Fruit fly (Drosophila melanogaster) whole organism, embryonic: ENCODE data around the gene RpL34b.

ENCODE experiments used
- B-H2 ChIP-seq: fragments of 200-800 bp; sonication (Bioruptor generic); optimal IDR thresholded peaks from 2 replicates; lab custom pipeline; 2018; ENCODE audit warnings: missing biosample characterization, mild to moderate bottlenecking, missing genetic modification characterization
- CG10267 ChIP-seq: fragments of 200-800 bp; sonication (Bioruptor generic); optimal IDR thresholded peaks from 2 replicates; lab custom pipeline; 2018; ENCODE audit warnings: missing biosample characterization, mild to moderate bottlenecking, missing genetic modification characterization, moderate library complexity
- CG11085 ChIP-seq: fragments of 200-800 bp; sonication (Bioruptor generic); IDR thresholded peaks from 2 replicates; pipeline ENCODE4 v1.3.6; 2022; ENCODE audit warnings: missing biosample characterization, missing genetic modification characterization
- CG11504 ChIP-seq: fragments of 200-800 bp; sonication (Bioruptor generic); optimal IDR thresholded peaks from 3 replicates; lab custom pipeline; 2019; ENCODE audit warnings: missing biosample characterization, mild to moderate bottlenecking, missing genetic modification characterization, moderate library complexity
- CG12071 ChIP-seq: fragments of 200-800 bp; sonication (Bioruptor generic); optimal IDR thresholded peaks from 3 replicates; lab custom pipeline; 2018; ENCODE audit warnings: missing biosample characterization, mild to moderate bottlenecking, missing genetic modification characterization
- CG12299 ChIP-seq: fragments of 200-800 bp; sonication (Bioruptor generic); optimal IDR thresholded peaks from 2 replicates; lab custom pipeline; 2018; ENCODE audit warnings: missing biosample characterization, mild to moderate bottlenecking, missing genetic modification characterization
- CG13123 ChIP-seq: fragments of 200-800 bp; sonication (Bioruptor generic); optimal IDR thresholded peaks from 2 replicates; lab custom pipeline; 2016; ENCODE audit warnings: missing biosample characterization, missing genetic modification characterization
- CG1529 ChIP-seq: fragments of 200-800 bp; sonication (Bioruptor generic); optimal IDR thresholded peaks from 3 replicates; lab custom pipeline; 2018; ENCODE audit warnings: missing biosample characterization, missing genetic modification characterization
- CG15514 ChIP-seq: fragments of 200-800 bp; sonication (Bioruptor generic); optimal IDR thresholded peaks from 3 replicates; lab custom pipeline; 2017; ENCODE audit warnings: missing biosample characterization, missing genetic modification characterization, mild to moderate bottlenecking, moderate library complexity, missing genetic modification reagents
- CG17361 ChIP-seq: fragments of 200-800 bp; sonication (Bioruptor generic); IDR thresholded peaks from 3 replicates; pipeline ENCODE4 v1.3.6; 2022; ENCODE audit warnings: missing biosample characterization, missing genetic modification characterization
- CG18262 ChIP-seq: fragments of 200-800 bp; optimal IDR thresholded peaks from 3 replicates; lab custom pipeline; 2019; ENCODE audit warnings: missing biosample characterization, mild to moderate bottlenecking, missing genetic modification characterization, moderate library complexity
- CG32772 ChIP-seq: fragments of 200-800 bp; sonication (Bioruptor generic); IDR thresholded peaks from 2 replicates; pipeline ENCODE4 v1.3.6; 2022; ENCODE audit warnings: missing biosample characterization, missing genetic modification characterization
- CG34376 ChIP-seq: fragments of 200-800 bp; sonication (Bioruptor generic); optimal IDR thresholded peaks from 2 replicates; lab custom pipeline; 2018; ENCODE audit warnings: missing biosample characterization, mild to moderate bottlenecking, missing genetic modification characterization
- CG3995 ChIP-seq: fragments of 200-800 bp; sonication (Bioruptor generic); optimal IDR thresholded peaks from 3 replicates; lab custom pipeline; 2016; ENCODE audit warnings: missing biosample characterization, missing genetic modification characterization
- CG4328 ChIP-seq: fragments of 200-800 bp; sonication (Bioruptor generic); optimal IDR thresholded peaks from 3 replicates; lab custom pipeline; 2017; ENCODE audit warnings: missing biosample characterization, missing genetic modification reagents, missing genetic modification characterization
- CG4730 ChIP-seq: fragments of 200-800 bp; sonication (Bioruptor generic); IDR thresholded peaks from 2 replicates; pipeline ENCODE4 v1.3.6; 2022; ENCODE audit warnings: missing biosample characterization, missing genetic modification characterization
- CG5180 ChIP-seq: fragments of 200-800 bp; sonication (Bioruptor generic); optimal IDR thresholded peaks from 3 replicates; lab custom pipeline; 2017; ENCODE audit warnings: missing biosample characterization, missing genetic modification characterization, mild to moderate bottlenecking, moderate library complexity, missing genetic modification reagents
- CG6175 ChIP-seq: fragments of 200-800 bp; sonication (Bioruptor generic); IDR thresholded peaks from 3 replicates; pipeline ENCODE4 v1.3.6; 2022; ENCODE audit warnings: missing biosample characterization, missing genetic modification characterization
- CG6254 ChIP-seq: fragments of 200-800 bp; sonication (Bioruptor generic); optimal IDR thresholded peaks from 3 replicates; lab custom pipeline; 2017; ENCODE audit warnings: mild to moderate bottlenecking, missing biosample characterization, missing genetic modification reagents, missing genetic modification characterization
- CG6765 ChIP-seq: fragments of 200-800 bp; sonication (Bioruptor generic); optimal IDR thresholded peaks from 3 replicates; lab custom pipeline; 2017; ENCODE audit warnings: missing biosample characterization, mild to moderate bottlenecking, missing genetic modification characterization
- Camta ChIP-seq: fragments of 200-800 bp; sonication (Bioruptor generic); optimal IDR thresholded peaks from 2 replicates; lab custom pipeline; 2016; ENCODE audit warnings: missing biosample characterization, missing genetic modification characterization
- Deaf1 ChIP-seq: fragments of 200-800 bp; optimal IDR thresholded peaks from 3 replicates; lab custom pipeline; 2019; ENCODE audit warnings: missing biosample characterization, mild to moderate bottlenecking, missing genetic modification characterization, moderate library complexity
- Dfd ChIP-seq, 2 experiments: fragments of >200 bp; optimal IDR thresholded peaks; 2 replicates each; lab custom pipeline; 2017; ENCODE audit warnings: missing biosample characterization in 2 of 2, missing genetic modification characterization in 2 of 2
- Dip2 ChIP-seq: fragments of 200-800 bp; sonication (Bioruptor generic); IDR thresholded peaks from 2 replicates; pipeline ENCODE4 v1.3.6; 2022; ENCODE audit warnings: missing biosample characterization, missing genetic modification characterization
- ERR ChIP-seq: fragments of 200-800 bp; sonication (Bioruptor generic); optimal IDR thresholded peaks from 2 replicates; lab custom pipeline; 2016; ENCODE audit warnings: missing biosample characterization, missing genetic modification characterization
- H15 ChIP-seq: fragments of 200-800 bp; sonication (Bioruptor generic); IDR thresholded peaks from 3 replicates; pipeline ENCODE4 v1.3.6; 2022; ENCODE audit warnings: missing biosample characterization, missing genetic modification characterization
- Hr78 ChIP-seq, 2 experiments: fragments of 200-800 bp in 1 of 2; fragments of >200 bp in 1 of 2; sonication (Bioruptor generic) in 1 of 2; optimal IDR thresholded peaks; 2 replicates each; lab custom pipeline; 2017 to 2019; ENCODE audit warnings: missing biosample characterization in 2 of 2, missing genetic modification characterization in 2 of 2, mild to moderate bottlenecking in 1 of 2, moderate library complexity in 1 of 2
- Mad ChIP-seq: fragments of 200-800 bp; sonication (Bioruptor generic); optimal IDR thresholded peaks from 2 replicates; lab custom pipeline; 2016; ENCODE audit warnings: missing biosample characterization, missing genetic modification characterization
- Med ChIP-seq: fragments of 200-800 bp; sonication (Bioruptor generic); peaks from one replicate; lab custom pipeline; 2016; ENCODE audit warnings: missing biosample characterization, missing genetic modification characterization, mild to moderate bottlenecking, inconsistent platforms, moderate library complexity
- Pdp1 ChIP-seq, 2 experiments: fragments of 200-800 bp; sonication (Bioruptor generic); optimal IDR thresholded peaks; 3 replicates each; lab custom pipeline; 2016; ENCODE audit warnings: missing biosample characterization in 2 of 2, missing genetic modification characterization in 2 of 2, mild to moderate bottlenecking in 1 of 2, moderate library complexity in 1 of 2
- Ssrp ChIP-seq: fragments of 200-800 bp; sonication (Bioruptor generic); optimal IDR thresholded peaks from 2 replicates; lab custom pipeline; 2018; ENCODE audit warnings: missing biosample characterization, mild to moderate bottlenecking, missing genetic modification characterization, moderate library complexity
- Trl ChIP-seq, 3 experiments: fragments of >200 bp in 2 of 3; fragments of 200-800 bp in 1 of 3; sonication (Bioruptor generic) in 1 of 3; optimal IDR thresholded peaks; 2 replicates in 1 of 3; 3 replicates in 2 of 3; lab custom pipeline; 2016 to 2017; ENCODE audit warnings: missing biosample characterization in 1 of 3, missing genetic modification characterization in 1 of 3
- cg ChIP-seq: fragments of 200-800 bp; sonication (Bioruptor generic); optimal IDR thresholded peaks from 3 replicates; lab custom pipeline; 2019; ENCODE audit warnings: missing biosample characterization, mild to moderate bottlenecking, missing genetic modification characterization, moderate library complexity
- chinmo ChIP-seq: fragments of 200-800 bp; sonication (Bioruptor generic); IDR thresholded peaks from 4 replicates; pipeline ENCODE4 v1.3.6; 2022; ENCODE audit warnings: missing biosample characterization, missing genetic modification characterization; ENCODE audit not compliant: partially characterized antibody
- ci ChIP-seq: fragments of 200-800 bp; sonication (Bioruptor generic); IDR thresholded peaks from 3 replicates; pipeline ENCODE4 v1.3.6; 2022; ENCODE audit warnings: missing biosample characterization, missing genetic modification characterization
- croc ChIP-seq: fragments of 200-800 bp; sonication (Bioruptor generic); conservative IDR thresholded peaks from 3 replicates; pipeline ENCODE4 v1.3.6; 2022; ENCODE audit warnings: missing biosample characterization, missing genetic modification characterization
- eve ChIP-seq, 2 experiments: fragments of >200 bp; optimal IDR thresholded peaks; 2 replicates each; lab custom pipeline; 2017; ENCODE audit warnings: missing biosample characterization in 2 of 2, missing genetic modification characterization in 2 of 2
- ftz-f1 ChIP-seq: fragments of 200-800 bp; sonication (Bioruptor generic); optimal IDR thresholded peaks from 2 replicates; lab custom pipeline; 2016; ENCODE audit warnings: missing biosample characterization, missing genetic modification characterization
- hkb ChIP-seq, 2 experiments: fragments of 200-800 bp in 1 of 2; fragments of >200 bp in 1 of 2; sonication (Bioruptor generic) in 1 of 2; IDR thresholded peaks in 1 of 2; optimal IDR thresholded peaks in 1 of 2; 2 replicates each; pipeline versions ENCODE4 v1.3.6 to Lab custom; 2017 to 2022; ENCODE audit warnings: missing biosample characterization in 1 of 2, missing genetic modification characterization in 1 of 2
- sd ChIP-seq: fragments of 200-800 bp; sonication (Bioruptor generic); optimal IDR thresholded peaks from 3 replicates; lab custom pipeline; 2018; ENCODE audit warnings: missing biosample characterization, mild to moderate bottlenecking, missing genetic modification characterization, moderate library complexity
- sqz ChIP-seq: fragments of 200-800 bp; sonication (Bioruptor generic); optimal IDR thresholded peaks from 3 replicates; lab custom pipeline; 2018; ENCODE audit warnings: missing biosample characterization, mild to moderate bottlenecking, missing genetic modification characterization
- sr ChIP-seq: fragments of 200-800 bp; sonication (Bioruptor generic); IDR thresholded peaks from 3 replicates; pipeline ENCODE4 v1.3.6; 2022; ENCODE audit warnings: missing biosample characterization, missing genetic modification characterization
- sug ChIP-seq: fragments of 200-800 bp; optimal IDR thresholded peaks from 2 replicates; lab custom pipeline; 2019; ENCODE audit warnings: missing biosample characterization, mild to moderate bottlenecking, missing genetic modification characterization, moderate library complexity
- tin ChIP-seq: fragments of 200-800 bp; sonication (Bioruptor generic); optimal IDR thresholded peaks from 3 replicates; lab custom pipeline; 2016; ENCODE audit warnings: missing biosample characterization, missing genetic modification characterization
- z ChIP-seq: fragments of 200-800 bp; sonication (Bioruptor generic); IDR thresholded peaks from 3 replicates; pipeline ENCODE4 v1.3.6; 2022; ENCODE audit warnings: missing biosample characterization, missing genetic modification characterization

The RpL34b gene

DNA sequence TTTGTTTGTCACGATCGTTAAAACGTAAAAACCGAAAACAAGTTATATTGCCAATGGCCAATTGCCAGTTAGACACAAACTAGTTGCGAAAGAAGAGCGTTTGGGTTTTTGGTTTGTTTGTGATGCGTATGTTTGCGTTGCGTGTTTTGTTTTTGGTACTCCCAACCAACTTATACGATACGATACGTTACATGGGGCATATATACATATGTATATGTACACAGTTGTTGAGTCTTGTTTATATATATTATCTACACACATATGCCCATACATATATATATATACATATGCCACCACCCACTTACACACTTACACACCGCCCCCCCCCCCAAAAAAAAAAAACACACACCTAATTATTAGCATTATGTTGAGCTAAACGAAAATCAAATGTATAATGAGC is 47.3 kb upstream of the RpL34b start (continued):
- TF ChIP-seq CG17361 (GFP tag; lab: Robert Waterston, UW): no peak
- no peak for TF ChIP-seq Camta
- peak; percentile 5 for TF ChIP-seq CG12299 (tag; lab: Kevin White, UChicago)
- no peak for TF ChIP-seq Dip2 (GFP tag; lab: Robert Waterston, UW)
- no peak for TF ChIP-seq ftz-f1 (GFP tag; lab: Kevin White, UChicago)
- no peak for TF ChIP-seq Mad
- TF ChIP-seq CG4328 (GFP tag; lab: Kevin White, UChicago): peak; percentile 11

DNA sequence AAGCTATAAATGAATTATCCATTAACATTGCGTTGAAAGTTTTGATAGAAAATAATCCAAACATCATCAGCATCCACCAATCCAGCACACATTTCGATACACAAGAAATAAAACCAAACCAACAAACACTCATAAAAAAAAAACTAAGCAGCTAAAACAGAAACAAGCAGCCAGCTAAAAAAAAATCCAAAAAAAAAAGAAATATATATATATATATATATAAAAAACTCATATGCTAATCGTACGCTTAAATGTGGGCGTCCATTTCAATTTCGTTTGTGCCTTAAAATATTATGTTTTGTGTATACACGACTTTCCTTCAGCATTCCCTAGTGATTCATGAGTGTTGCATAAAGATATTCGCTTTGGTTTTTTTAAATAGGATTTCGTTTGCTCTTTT is 41.0 kb upstream of the RpL34b start:
- TF ChIP-seq chinmo (GFP tag; lab: Robert Waterston, UW) (0 out of 4 replicates have a peak, but pooled peaks have one; percentile 20), CG32772 (GFP tag; lab: Robert Waterston, UW) (0 out of 2 replicates have a peak, but pooled peaks have one; percentile 12), CG11085 (GFP tag; lab: Robert Waterston, UW) (no peak), sqz (GFP tag; lab: Kevin White, UChicago) (peak; percentile 32), sr (peak; percentile 61; the same call in 1 of the 3 replicates), CG6254 (no peak), eve (GFP tag; optimal IDR thresholded peaks at IDR 0.05; lab: Kevin White, UChicago) (peak in 1 of 2 experiments; percentile 71), CG15514 (GFP tag; lab: Kevin White, UChicago) (no peak), CG12071 (no peak), B-H2 (no peak), sd (tag; lab: Kevin White, UChicago) (peak; percentile 23), CG10267 (tag; lab: Kevin White, UChicago) (no peak), Pdp1 (GFP tag; optimal IDR thresholded peaks at IDR 0.05; lab: Kevin White, UChicago) (peak in 1 of 2 experiments; percentile 75)
- TF ChIP-seq, all 482 proteins: peak for 7

DNA sequence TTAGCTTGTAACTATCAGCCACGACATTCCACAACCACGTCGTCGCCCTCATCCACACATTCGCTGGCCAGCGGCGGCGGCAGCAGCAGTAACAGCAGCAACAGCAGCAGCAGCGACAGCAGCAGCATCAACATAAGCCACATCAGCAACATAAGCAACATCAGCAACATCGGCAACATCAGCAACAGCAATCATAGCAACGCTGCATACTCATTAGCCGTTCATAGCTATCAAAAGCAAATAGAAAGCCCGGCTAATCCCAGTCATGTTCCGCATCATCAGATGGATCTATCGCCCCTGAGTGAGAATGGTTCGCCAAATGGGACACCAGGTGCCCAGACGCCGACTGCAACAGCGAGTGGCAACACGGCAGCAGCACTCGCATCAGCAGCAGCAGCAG is 40.1 kb upstream of the RpL34b start:
- TF ChIP-seq tin (GFP tag; lab: Kevin White, UChicago) (no peak), CG6765 (GFP tag; lab: Kevin White, UChicago) (no peak), CG18262 (tag; lab: Kevin White, UChicago) (no peak), CG1529 (GFP tag; lab: Kevin White, UChicago) (no peak), CG5180 (GFP tag; lab: Kevin White, UChicago) (no peak), H15 (GFP tag; lab: Robert Waterston, UW) (no peak), CG4730 (GFP tag; lab: Robert Waterston, UW) (0 out of 2 replicates have a peak, but pooled peaks have one; percentile 11), Dfd (GFP tag; optimal IDR thresholded peaks at IDR 0.05; lab: Kevin White, UChicago) (peak in 1 of 2 experiments; percentile 46), sr (0 out of 3 replicates have a peak, but pooled peaks have one; percentile 10), CG3995 (GFP tag; lab: Kevin White, UChicago) (no peak), ci (GFP tag; lab: Robert Waterston, UW) (no peak), CG11504 (tag; lab: Kevin White, UChicago) (peak; percentile 71)

DNA sequence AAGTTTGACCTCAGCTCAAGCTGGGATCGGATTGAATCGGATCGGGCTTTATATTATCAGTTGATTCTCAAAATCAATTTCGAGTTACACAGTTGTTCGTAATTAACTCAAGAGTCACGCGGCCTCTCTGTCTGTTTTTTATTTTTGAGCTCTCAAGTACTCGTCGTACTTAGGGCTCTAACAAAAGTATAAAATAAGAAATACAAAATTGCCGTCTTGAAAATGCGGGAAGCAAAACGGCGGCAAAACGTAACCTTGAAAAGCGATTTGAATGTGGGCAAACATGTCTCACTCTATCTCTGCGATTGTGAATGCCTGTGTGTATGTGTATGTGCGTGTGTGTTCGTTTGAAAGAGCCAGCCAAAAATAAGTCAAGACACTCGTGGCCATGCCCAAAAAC is 36.6 kb upstream of the RpL34b start:
- TF ChIP-seq Hr78 (GFP tag; optimal IDR thresholded peaks at IDR 0.05; lab: Kevin White, UChicago): peak in 1 of 2 experiments; percentile 24
- TF ChIP-seq chinmo (GFP tag; lab: Robert Waterston, UW): peak; percentile 76; the same call in 3 of the 4 replicates
- peak in 1 of 2 experiments; percentile 25 for TF ChIP-seq Trl (optimal IDR thresholded peaks at IDR 0.05; lab: Kevin White, UChicago)
- TF ChIP-seq Trl (GFP tag; optimal IDR thresholded peaks at IDR 0.05; lab: Kevin White, UChicago): no peak
- TF ChIP-seq Med (GFP tag; lab: Kevin White, UChicago): peak; percentile 45
- peak; percentile 83 for TF ChIP-seq ftz-f1 (GFP tag; lab: Kevin White, UChicago)
- peak; percentile 57 for TF ChIP-seq cg (GFP tag; lab: Kevin White, UChicago)
- no peak for TF ChIP-seq ERR (GFP tag; lab: Kevin White, UChicago)
- no peak for TF ChIP-seq croc
- peak; percentile 62 for TF ChIP-seq sug (tag; lab: Kevin White, UChicago)
- no peak for TF ChIP-seq CG6175 (GFP tag; lab: Robert Waterston, UW)
- TF ChIP-seq CG13123 (GFP tag; lab: Kevin White, UChicago): no peak
- TF ChIP-seq z: peak; percentile 51; the same call in 1 of the 3 replicates
- TF ChIP-seq hkb (optimal IDR thresholded peaks at IDR 0.05; lab: Kevin White, UChicago): no peak
- TF ChIP-seq hkb (GFP tag; IDR thresholded peaks at IDR 0.05; lab: Robert Waterston, UW): 0 out of 2 replicates have a peak, but pooled peaks have one; percentile 19
- no peak for TF ChIP-seq Ssrp (tag; lab: Kevin White, UChicago)
- peak; percentile 25 for TF ChIP-seq Deaf1
- peak; percentile 48 for TF ChIP-seq sd (tag; lab: Kevin White, UChicago)
- TF ChIP-seq CG34376 (GFP tag; lab: Kevin White, UChicago): peak; percentile 75
